Worm (Caenorhabditis elegans) whole organism, L4 larva: Measurements from ENCODE around the gene Y62E10A.24.

Experiments used
- F49E8.2 ChIP-seq: sonication (generic microtip); optimal IDR thresholded peaks from 2 replicates; lab custom pipeline; 2016; ENCODE audit warnings: missing compliant biosample characterization, mild to moderate bottlenecking, missing genetic modification characterization, borderline replicate concordance
- Y75B8A.6 ChIP-seq: fragments of 200-800 bp; sonication (Bioruptor generic); IDR thresholded peaks from 2 replicates; pipeline ENCODE4 v1.3.6; 2022; ENCODE audit warnings: missing genetic modification reagents, missing genetic modification characterization, missing compliant biosample characterization
- lin-29 ChIP-seq: fragments of 200-800 bp; sonication (Bioruptor generic); IDR thresholded peaks from 2 replicates; pipeline ENCODE4 v1.3.6; 2022; ENCODE audit warnings: missing genetic modification reagents, missing genetic modification characterization, missing compliant biosample characterization
- nhr-25 ChIP-seq: sonication (generic microtip); optimal IDR thresholded peaks from 2 replicates; lab custom pipeline; 2017; ENCODE audit warnings: missing genetic modification characterization, mild to moderate bottlenecking, missing compliant biosample characterization, antibody characterized with exemption, moderate library complexity, borderline replicate concordance; ENCODE audit not compliant: insufficient read depth

DNA sequence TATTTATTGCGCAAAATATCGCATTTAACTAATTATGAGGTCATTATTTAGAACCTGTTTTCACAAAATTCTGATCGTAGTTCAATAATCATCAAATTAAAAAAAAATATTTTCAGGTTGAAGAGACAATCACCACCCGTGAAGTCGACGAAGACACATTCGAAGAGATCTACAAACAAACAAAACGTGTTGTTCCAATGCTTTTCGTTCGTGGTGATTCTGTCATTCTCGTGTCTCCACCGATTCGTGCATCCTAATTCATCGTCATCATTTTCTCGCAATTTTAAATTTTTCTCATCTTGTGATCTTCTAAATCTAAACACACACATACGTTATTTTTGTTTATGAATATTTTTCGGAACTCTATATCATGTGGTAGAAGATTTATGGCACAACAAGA is 18.3 kb downstream of the Y62E10A.24 start:
- no peak for TF ChIP-seq lin-29 (GFP tag; lab: Robert Waterston, UW)
- TF ChIP-seq F49E8.2 (tag; lab: Kevin White, UChicago) = no peak
- no peak for TF ChIP-seq Y75B8A.6
- TF ChIP-seq nhr-25 (tag; lab: Kevin White, UChicago) = no peak
